Worm (Caenorhabditis elegans): ENCODE measurements around the gene F10D7.11.
A peak's percentile ranks its signal among the peaks of the same experiment; 100 is the strongest.

Gene F10D7.11

ce11 chrX:17362529-17362928 lies at the start of gene F10D7.11:
F10D7.11 (plus strand) TSS chrX:17362829.
- no peak for TF ChIP-seq nhr-25 (tag; optimal IDR thresholded peaks at IDR 0.05)
- no peak for TF ChIP-seq elt-3 (tag; optimal IDR thresholded peaks at IDR 0.05)
- no peak for TF ChIP-seq tbx-2 (tag; optimal IDR thresholded peaks at IDR 0.05)
- TF ChIP-seq nhr-76 (tag; optimal IDR thresholded peaks at IDR 0.05), result no peak
- TF ChIP-seq nfya-1 (tag; optimal IDR thresholded peaks at IDR 0.05; ENCODE audit: insufficient read depth), result no peak
- no peak for TF ChIP-seq nhr-23 (tag; optimal IDR thresholded peaks at IDR 0.05)
- TF ChIP-seq ceh-16 (tag; optimal IDR thresholded peaks at IDR 0.05), result no peak
- TF ChIP-seq fos-1 (tag; optimal IDR thresholded peaks at IDR 0.05), result no peak
- TF ChIP-seq ceh-28 (tag; optimal IDR thresholded peaks at IDR 0.05), result no peak
- no peak for TF ChIP-seq hmg-11 (tag; optimal IDR thresholded peaks at IDR 0.05)
- TF ChIP-seq pha-4 (tag; optimal IDR thresholded peaks at IDR 0.05), result no peak
- TF ChIP-seq elt-2 (tag; optimal IDR thresholded peaks at IDR 0.05), result no peak
- no peak for TF ChIP-seq nhr-11 (tag; optimal IDR thresholded peaks at IDR 0.05)
- no peak for TF ChIP-seq nhr-77 (tag; optimal IDR thresholded peaks at IDR 0.05)
- TF ChIP-seq jun-1 (tag; optimal IDR thresholded peaks at IDR 0.05), result no peak

- TF ChIP-seq lsy-12 (tag; optimal IDR thresholded peaks at IDR 0.05), result peak; percentile 43
- no peak for TF ChIP-seq nhr-12 (tag; optimal IDR thresholded peaks at IDR 0.05)
- no peak for TF ChIP-seq tbx-2 (tag; optimal IDR thresholded peaks at IDR 0.05)
- no peak for TF ChIP-seq ZK546.5 (tag; optimal IDR thresholded peaks at IDR 0.05)
- peak; percentile 16 for TF ChIP-seq unc-62 (GFP tag; optimal IDR thresholded peaks at IDR 0.05)
- TF ChIP-seq ztf-11 (tag; optimal IDR thresholded peaks at IDR 0.05), result no peak
- no peak for TF ChIP-seq nhr-28 (tag; optimal IDR thresholded peaks at IDR 0.05)
- TF ChIP-seq daf-12 (tag; optimal IDR thresholded peaks at IDR 0.05), result no peak
- TF ChIP-seq hmg-11 (tag; optimal IDR thresholded peaks at IDR 0.05), result peak; percentile 88
- TF ChIP-seq lin-39 (tag; optimal IDR thresholded peaks at IDR 0.05), result peak; percentile 81
- peak; percentile 50 for TF ChIP-seq nfya-1 (tag; optimal IDR thresholded peaks at IDR 0.05; ENCODE audit: insufficient read depth)
- TF ChIP-seq egl-27 (tag; optimal IDR thresholded peaks at IDR 0.05), result no peak
- TF ChIP-seq nhr-43 (tag; optimal IDR thresholded peaks at IDR 0.05; ENCODE audit: poor library complexity, severe bottlenecking), result no peak
- no peak for TF ChIP-seq elt-1 (tag; optimal IDR thresholded peaks at IDR 0.05)
- no peak for TF ChIP-seq egl-5 (tag; optimal IDR thresholded peaks at IDR 0.05)
Measured at ce11 chrX:17314948-17315347, 47.7 kb upstream of the F10D7.11 start.

ce11 chrX:17318284-17318683 lies 44.3 kb upstream of the F10D7.11 start, which contains the start of gene ptr-5:
ptr-5 (plus strand) TSS chrX:17318584.
- TF ChIP-seq fkh-2 (tag; optimal IDR thresholded peaks at IDR 0.05) (no peak), R02D3.7 (tag; optimal IDR thresholded peaks at IDR 0.05) (no peak), fos-1 (tag; optimal IDR thresholded peaks at IDR 0.05) (no peak), egl-5 (tag; optimal IDR thresholded peaks at IDR 0.05) (no peak), ama-1 (optimal IDR thresholded peaks at IDR 0.05) (no peak), elt-3 (tag; optimal IDR thresholded peaks at IDR 0.05) (no peak), nhr-11 (tag; optimal IDR thresholded peaks at IDR 0.05) (no peak), elt-1 (tag; optimal IDR thresholded peaks at IDR 0.05) (no peak), nhr-77 (tag; optimal IDR thresholded peaks at IDR 0.05) (no peak), zag-1 (tag; optimal IDR thresholded peaks at IDR 0.05) (no peak), eor-1 (tag; optimal IDR thresholded peaks at IDR 0.05) (no peak), lin-15B (tag; optimal IDR thresholded peaks at IDR 0.05) (no peak), nhr-43 (tag; optimal IDR thresholded peaks at IDR 0.05; ENCODE audit: poor library complexity, severe bottlenecking) (no peak), skn-1 (tag; optimal IDR thresholded peaks at IDR 0.05) (no peak), pqm-1 (tag; optimal IDR thresholded peaks at IDR 0.05) (no peak), nhr-76 (tag; optimal IDR thresholded peaks at IDR 0.05) (no peak), hmg-11 (tag; optimal IDR thresholded peaks at IDR 0.05) (no peak), mdl-1 (tag; optimal IDR thresholded peaks at IDR 0.05) (no peak), ZK546.5 (tag; optimal IDR thresholded peaks at IDR 0.05) (no peak)

ce11 chrX:17320572-17320971 lies 42.1 kb upstream of the F10D7.11 start:
- TF ChIP-seq snpc-4 (tag; optimal IDR thresholded peaks at IDR 0.05), result no peak
- TF ChIP-seq eor-1 (tag; optimal IDR thresholded peaks at IDR 0.05), result no peak
- no peak for TF ChIP-seq egl-5 (tag; optimal IDR thresholded peaks at IDR 0.05)
- no peak for TF ChIP-seq daf-12 (tag; optimal IDR thresholded peaks at IDR 0.05)
- TF ChIP-seq tbx-2 (tag; optimal IDR thresholded peaks at IDR 0.05), result no peak
- no peak for TF ChIP-seq fos-1 (tag; optimal IDR thresholded peaks at IDR 0.05)
- TF ChIP-seq sea-2 (GFP tag; optimal IDR thresholded peaks at IDR 0.05), result no peak
- TF ChIP-seq nhr-76 (tag; optimal IDR thresholded peaks at IDR 0.05), result no peak
- TF ChIP-seq elt-1 (tag; optimal IDR thresholded peaks at IDR 0.05), result no peak
- no peak for TF ChIP-seq nhr-67 (tag; optimal IDR thresholded peaks at IDR 0.05)
